Fruit fly (Drosophila melanogaster): Measurements from ENCODE around the gene Poc1.

The Poc1 gene

dm6 chr3L:13420212-13420611 lies 30.4 kb upstream of the Poc1 start:
- TF ChIP-seq foxo (GFP tag; optimal IDR thresholded peaks at IDR 0.05) (no peak), Dif (GFP tag; optimal IDR thresholded peaks at IDR 0.05; ENCODE audit: partially characterized antibody) (no peak), OdsH (GFP tag; optimal IDR thresholded peaks at IDR 0.05) (no peak), Hr78 (GFP tag; optimal IDR thresholded peaks at IDR 0.05) (no peak), h (GFP tag; optimal IDR thresholded peaks at IDR 0.05) (no peak)

DNA sequence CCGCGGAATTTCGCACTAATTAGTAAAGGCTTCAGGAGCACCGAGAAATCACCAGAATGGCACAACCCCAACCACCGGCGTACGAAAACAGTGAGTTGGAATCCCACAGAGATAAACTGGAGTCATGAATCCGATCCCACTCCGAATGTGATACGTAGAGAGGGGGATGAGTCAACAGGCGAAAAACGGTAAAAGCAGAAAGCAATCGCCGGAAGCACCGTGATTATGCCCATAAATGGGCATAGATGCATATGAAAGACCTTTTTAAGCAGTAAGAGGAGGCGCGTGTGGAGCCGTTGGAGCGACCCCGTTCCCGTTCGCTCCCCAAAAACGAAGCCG lies 23.0 kb upstream of the Poc1 start:
- TF ChIP-seq Rel (GFP tag; optimal IDR thresholded peaks at IDR 0.05) (no peak), Rel (tag; optimal IDR thresholded peaks at IDR 0.05) (no peak), HLH106 (tag; optimal IDR thresholded peaks at IDR 0.05) (no peak), N (GFP tag; optimal IDR thresholded peaks at IDR 0.05) (no peak), dsf (GFP tag; optimal IDR thresholded peaks at IDR 0.05; ENCODE audit: borderline replicate concordance) (no peak), tai (GFP tag; optimal IDR thresholded peaks at IDR 0.05) (no peak), h (GFP tag; optimal IDR thresholded peaks at IDR 0.05) (no peak), Abd-B (GFP tag; optimal IDR thresholded peaks at IDR 0.05) (no peak), usp (GFP tag; optimal IDR thresholded peaks at IDR 0.05) (no peak), jim (GFP tag; optimal IDR thresholded peaks at IDR 0.05) (no peak), dmrt93B (GFP tag; optimal IDR thresholded peaks at IDR 0.05) (no peak), br (GFP tag; optimal IDR thresholded peaks at IDR 0.05) (no peak)

- TF ChIP-seq dl (GFP tag; optimal IDR thresholded peaks at IDR 0.05; ENCODE audit: insufficient read depth in 1 of 2, partially characterized antibody in 2 of 2) (no peak), dsf (GFP tag; optimal IDR thresholded peaks at IDR 0.05; ENCODE audit: borderline replicate concordance) (no peak), fru (GFP tag; optimal IDR thresholded peaks at IDR 0.05) (peak; percentile 4), HLH106 (tag; optimal IDR thresholded peaks at IDR 0.05) (peak; percentile 31), OdsH (GFP tag; optimal IDR thresholded peaks at IDR 0.05) (peak; percentile 11), Rel (GFP tag; optimal IDR thresholded peaks at IDR 0.05) (no peak), Rel (tag; optimal IDR thresholded peaks at IDR 0.05) (peak; percentile 78), ey (GFP tag; optimal IDR thresholded peaks at IDR 0.05) (peak; percentile 25), Dif (GFP tag; optimal IDR thresholded peaks at IDR 0.05; ENCODE audit: partially characterized antibody) (no peak), psq (GFP tag; optimal IDR thresholded peaks at IDR 0.05) (peak; percentile 25), rgr (GFP tag; optimal IDR thresholded peaks at IDR 0.05) (peak; percentile 41), h (GFP tag; optimal IDR thresholded peaks at IDR 0.05) (peak; percentile 23)
Measured at dm6 chr3L:13412200-13412885, 22.5 kb upstream of the Poc1 start, which contains the start of the genes CG10222 and flr. Gene CG10222 (minus strand): TSS chr3L:13412453. Gene flr (plus strand): TSS chr3L:13412843.

- TF ChIP-seq h (GFP tag; optimal IDR thresholded peaks at IDR 0.05) (peak; percentile 11), rgr (GFP tag; optimal IDR thresholded peaks at IDR 0.05) (peak; percentile 7), Hnf4 (GFP tag; optimal IDR thresholded peaks at IDR 0.05) (no peak), Vsx2 (GFP tag; optimal IDR thresholded peaks at IDR 0.05; ENCODE audit: partially characterized antibody) (peak; percentile 18), OdsH (GFP tag; optimal IDR thresholded peaks at IDR 0.05) (no peak), CrebA (GFP tag; optimal IDR thresholded peaks at IDR 0.05; ENCODE audit: borderline replicate concordance) (no peak), foxo (GFP tag; optimal IDR thresholded peaks at IDR 0.05) (peak in 1 of 2 experiments; percentile 22), Hr83 (GFP tag; optimal IDR thresholded peaks at IDR 0.05; ENCODE audit: poor library complexity, severe bottlenecking) (peak; percentile 56), ey (GFP tag; optimal IDR thresholded peaks at IDR 0.05) (peak; percentile 13)
Measured at dm6 chr3L:13410999-13411398, 21.2 kb upstream of the Poc1 start.

- no peak for TF ChIP-seq CrebA (GFP tag; optimal IDR thresholded peaks at IDR 0.05; ENCODE audit: borderline replicate concordance)
- TF ChIP-seq h (GFP tag; optimal IDR thresholded peaks at IDR 0.05) = peak; percentile 20
- no peak for TF ChIP-seq Dfd (GFP tag; optimal IDR thresholded peaks at IDR 0.05)
- no peak for TF ChIP-seq Jra (GFP tag; optimal IDR thresholded peaks at IDR 0.05)
- TF ChIP-seq CG32264 (GFP tag; optimal IDR thresholded peaks at IDR 0.05) = no peak
- peak; percentile 16 for TF ChIP-seq OdsH (GFP tag; optimal IDR thresholded peaks at IDR 0.05)
- TF ChIP-seq GATAd (GFP tag; optimal IDR thresholded peaks at IDR 0.05) = no peak
- TF ChIP-seq Hr83 (GFP tag; optimal IDR thresholded peaks at IDR 0.05; ENCODE audit: poor library complexity, severe bottlenecking) = no peak
- peak; percentile 25 for TF ChIP-seq fru (GFP tag; optimal IDR thresholded peaks at IDR 0.05)
- TF ChIP-seq Vsx2 (GFP tag; optimal IDR thresholded peaks at IDR 0.05; ENCODE audit: partially characterized antibody) = no peak
- TF ChIP-seq CG9705 (GFP tag; optimal IDR thresholded peaks at IDR 0.05) = no peak
- TF ChIP-seq sv (GFP tag; optimal IDR thresholded peaks at IDR 0.05) = no peak
- TF ChIP-seq ey (GFP tag; optimal IDR thresholded peaks at IDR 0.05) = peak; percentile 35
- no peak for TF ChIP-seq dmrt93B (GFP tag; optimal IDR thresholded peaks at IDR 0.05)
- TF ChIP-seq psq (GFP tag; optimal IDR thresholded peaks at IDR 0.05) = peak; percentile 9
- TF ChIP-seq Sp1 (GFP tag; optimal IDR thresholded peaks at IDR 0.05) = peak; percentile 42
- TF ChIP-seq woc (GFP tag; optimal IDR thresholded peaks at IDR 0.05) = peak; percentile 54
- peak; percentile 32 for TF ChIP-seq HLH106 (tag; optimal IDR thresholded peaks at IDR 0.05)
- TF ChIP-seq br (GFP tag; optimal IDR thresholded peaks at IDR 0.05) = peak; percentile 21
- no peak for TF ChIP-seq Dif (GFP tag; optimal IDR thresholded peaks at IDR 0.05; ENCODE audit: partially characterized antibody)
- no peak for TF ChIP-seq sage (GFP tag; optimal IDR thresholded peaks at IDR 0.05)
- no peak for TF ChIP-seq jim (GFP tag; optimal IDR thresholded peaks at IDR 0.05)
- TF ChIP-seq foxo (GFP tag; optimal IDR thresholded peaks at IDR 0.05) = peak in 1 of 2 experiments; percentile 32
- no peak for TF ChIP-seq usp (GFP tag; optimal IDR thresholded peaks at IDR 0.05)
- no peak for TF ChIP-seq tai (GFP tag; optimal IDR thresholded peaks at IDR 0.05)
Measured at dm6 chr3L:13409809-13410521, 20.2 kb upstream of the Poc1 start.

Data from whole organism, wandering third instar larva.